Worm (Caenorhabditis elegans) whole organism, L4 larva: ENCODE data around the gene clec-196.

Experiments
- F26F4.8 ChIP-seq: fragments of 200-800 bp; sonication (Bioruptor generic); conservative IDR thresholded peaks from 2 replicates; pipeline ENCODE4 v1.3.6; 2022; ENCODE audit warnings: missing genetic modification characterization, missing compliant biosample characterization
- F44E2.7 ChIP-seq: fragments of 200-800 bp; sonication (Bioruptor generic); IDR thresholded peaks from 2 replicates; pipeline ENCODE4 v2.1.2; 2022; ENCODE audit warnings: missing genetic modification characterization, missing compliant biosample characterization
- T20F7.1 ChIP-seq: fragments of 200-800 bp; sonication (Bioruptor generic); optimal IDR thresholded peaks from 2 replicates; lab custom pipeline; 2018; ENCODE audit warnings: mild to moderate bottlenecking, missing genetic modification characterization, missing compliant biosample characterization
- T26A8.4 ChIP-seq: fragments of 200-800 bp; sonication (Bioruptor generic); IDR thresholded peaks from 2 replicates; pipeline ENCODE4 v1.3.6; 2022; ENCODE audit warnings: missing genetic modification characterization, missing compliant biosample characterization
- Y48G9A.11 ChIP-seq: fragments of 200-800 bp; sonication (Bioruptor generic); IDR thresholded peaks from 2 replicates; pipeline ENCODE4 v1.3.6; 2022; ENCODE audit warnings: missing genetic modification reagents, missing genetic modification characterization, missing compliant biosample characterization
- Y5F2A.4 ChIP-seq: fragments of 200-800 bp; sonication (Bioruptor generic); optimal IDR thresholded peaks from 2 replicates; lab custom pipeline; 2018; ENCODE audit warnings: mild to moderate bottlenecking, missing genetic modification characterization, missing compliant biosample characterization
- Y75B8A.6 ChIP-seq: fragments of 200-800 bp; sonication (Bioruptor generic); IDR thresholded peaks from 2 replicates; pipeline ENCODE4 v1.3.6; 2022; ENCODE audit warnings: missing genetic modification reagents, missing genetic modification characterization, missing compliant biosample characterization
- ZK337.2 ChIP-seq: fragments of 200-800 bp; sonication (Bioruptor generic); IDR thresholded peaks from 2 replicates; pipeline ENCODE4 v1.3.6; 2022; ENCODE audit warnings: missing genetic modification reagents, missing genetic modification characterization, missing compliant biosample characterization
- aha-1 ChIP-seq: fragments of 150-350 bp; peaks from one replicate; lab custom pipeline; 2014; ENCODE audit warnings: missing biosample characterization, missing genetic modification characterization
- aly-2 ChIP-seq: sonication (generic microtip); optimal IDR thresholded peaks from 2 replicates; lab custom pipeline; 2018; ENCODE audit warnings: missing biosample characterization, missing genetic modification characterization
- ama-1 ChIP-seq: fragments of 150-350 bp; optimal IDR thresholded peaks from 2 replicates; lab custom pipeline; 2014; ENCODE audit warnings: inconsistent platforms, mixed read lengths
- ceh-44 ChIP-seq: fragments of 200-800 bp; sonication (Bioruptor generic); IDR thresholded peaks from 2 replicates; pipeline ENCODE4 v1.3.6; 2022; ENCODE audit warnings: missing genetic modification reagents, missing genetic modification characterization, missing compliant biosample characterization
- daf-16 ChIP-seq, 3 experiments: sonication (generic microtip); optimal IDR thresholded peaks; 2 replicates each; lab custom pipeline; 2016 to 2017; ENCODE audit warnings: missing genetic modification characterization in 3 of 3, missing genetic modification reagents in 3 of 3, mild to moderate bottlenecking in 2 of 3, missing compliant biosample characterization in 2 of 3, missing biosample characterization in 1 of 3, moderate library complexity in 1 of 3
- daf-8 ChIP-seq: fragments of 200-800 bp; sonication (Bioruptor generic); IDR thresholded peaks from 2 replicates; pipeline ENCODE4 v1.3.6; 2022; ENCODE audit warnings: missing genetic modification characterization, missing compliant biosample characterization
- dmd-8 ChIP-seq: fragments of 200-800 bp; sonication (Bioruptor generic); IDR thresholded peaks from 2 replicates; pipeline ENCODE4 v1.3.6; 2022; ENCODE audit warnings: missing genetic modification characterization, missing compliant biosample characterization
- dmd-9 ChIP-seq: fragments of 200-800 bp; sonication (Bioruptor generic); IDR thresholded peaks from 2 replicates; pipeline ENCODE4 v1.3.6; 2022; ENCODE audit warnings: missing genetic modification reagents, missing genetic modification characterization, missing compliant biosample characterization
- dpl-1 ChIP-seq: fragments of 150-350 bp; optimal IDR thresholded peaks from 2 replicates; lab custom pipeline; 2014; ENCODE audit warnings: missing biosample characterization, missing genetic modification reagents, missing genetic modification characterization
- egl-27 ChIP-seq: sonication (generic microtip); optimal IDR thresholded peaks from 3 replicates; lab custom pipeline; 2017; ENCODE audit warnings: missing biosample characterization, missing genetic modification reagents, missing genetic modification characterization
- egl-43 ChIP-seq: fragments of 200-800 bp; sonication (Bioruptor generic); IDR thresholded peaks from 2 replicates; pipeline ENCODE4 v1.3.6; 2022; ENCODE audit warnings: missing genetic modification reagents, missing genetic modification characterization, missing compliant biosample characterization
- hlh-11 ChIP-seq: fragments of 200-800 bp; sonication (Bioruptor generic); optimal IDR thresholded peaks from 2 replicates; lab custom pipeline; 2018; ENCODE audit warnings: mild to moderate bottlenecking, missing genetic modification characterization, missing compliant biosample characterization
- lim-7 ChIP-seq: fragments of 200-800 bp; sonication (Bioruptor generic); IDR thresholded peaks from 2 replicates; pipeline ENCODE4 v1.3.6; 2022; ENCODE audit warnings: missing genetic modification characterization, missing compliant biosample characterization
- lin-13 ChIP-seq: fragments of 150-350 bp; optimal IDR thresholded peaks from 2 replicates; lab custom pipeline; 2014; ENCODE audit warnings: missing biosample characterization, missing genetic modification reagents, missing genetic modification characterization
- lin-15B ChIP-seq: fragments of 150-350 bp; sonication (generic microtip); optimal IDR thresholded peaks from 3 replicates; lab custom pipeline; 2014; ENCODE audit warnings: missing biosample characterization, missing genetic modification characterization
- lin-29 ChIP-seq: fragments of 200-800 bp; sonication (Bioruptor generic); IDR thresholded peaks from 2 replicates; pipeline ENCODE4 v1.3.6; 2022; ENCODE audit warnings: missing genetic modification reagents, missing genetic modification characterization, missing compliant biosample characterization
- lin-38 ChIP-seq: fragments of 200-800 bp; sonication (Bioruptor generic); IDR thresholded peaks from 2 replicates; pipeline ENCODE4 v1.3.6; 2022; ENCODE audit warnings: missing genetic modification reagents, missing genetic modification characterization, missing compliant biosample characterization
- lin-39 ChIP-seq: fragments of 150-350 bp; optimal IDR thresholded peaks from 2 replicates; lab custom pipeline; 2014; ENCODE audit warnings: missing biosample characterization, missing genetic modification reagents, missing genetic modification characterization
- lir-3 ChIP-seq: sonication (generic microtip); optimal IDR thresholded peaks from 2 replicates; lab custom pipeline; 2016; ENCODE audit warnings: mild to moderate bottlenecking, missing genetic modification characterization, missing compliant biosample characterization
- lsy-2 ChIP-seq, 2 experiments: fragments of 150-350 bp in 1 of 2; sonication (generic microtip) in 1 of 2; optimal IDR thresholded peaks; 2 replicates each; lab custom pipeline; 2014 to 2017; ENCODE audit warnings: missing biosample characterization in 2 of 2, missing genetic modification characterization in 2 of 2
- mdl-1 ChIP-seq, 2 experiments: fragments of 150-350 bp in 1 of 2; sonication (generic microtip) in 1 of 2; optimal IDR thresholded peaks; 2 replicates each; lab custom pipeline; 2014 to 2017; ENCODE audit warnings: missing biosample characterization in 2 of 2, missing genetic modification characterization in 2 of 2
- mes-2 ChIP-seq: sonication (generic microtip); optimal IDR thresholded peaks from 2 replicates; lab custom pipeline; 2016; ENCODE audit warnings: missing genotype, mild to moderate bottlenecking, missing genetic modification characterization, missing compliant biosample characterization; ENCODE audit not compliant: poor library complexity, severe bottlenecking
- nhr-10 ChIP-seq: fragments of 150-350 bp; optimal IDR thresholded peaks from 2 replicates; lab custom pipeline; 2014; ENCODE audit warnings: missing biosample characterization, missing genetic modification characterization
- nhr-11 ChIP-seq: fragments of 150-350 bp; optimal IDR thresholded peaks from 2 replicates; lab custom pipeline; 2014; ENCODE audit warnings: missing biosample characterization, missing genetic modification characterization
- nhr-237 ChIP-seq: sonication (generic microtip); optimal IDR thresholded peaks from 2 replicates; lab custom pipeline; 2017; ENCODE audit warnings: missing biosample characterization, missing genetic modification characterization
- nhr-28 ChIP-seq: fragments of 150-350 bp; optimal IDR thresholded peaks from 2 replicates; lab custom pipeline; 2014; ENCODE audit warnings: missing biosample characterization, missing genetic modification characterization
- nhr-42 ChIP-seq: fragments of 200-800 bp; sonication (Bioruptor generic); IDR thresholded peaks from 2 replicates; pipeline ENCODE4 v1.3.6; 2022; ENCODE audit warnings: missing genetic modification characterization, missing compliant biosample characterization
- nhr-76 ChIP-seq: fragments of 150-350 bp; optimal IDR thresholded peaks from 2 replicates; lab custom pipeline; 2014; ENCODE audit warnings: missing biosample characterization, missing genetic modification characterization
- pqm-1 ChIP-seq: sonication (generic microtip); optimal IDR thresholded peaks from 2 replicates; lab custom pipeline; 2017; ENCODE audit warnings: missing biosample characterization, missing genetic modification characterization
- sdz-12 ChIP-seq: fragments of 200-800 bp; sonication (Bioruptor generic); optimal IDR thresholded peaks from 2 replicates; lab custom pipeline; 2018; ENCODE audit warnings: mild to moderate bottlenecking, missing genetic modification characterization, missing compliant biosample characterization
- skn-1 ChIP-seq: fragments of 150-350 bp; optimal IDR thresholded peaks from 2 replicates; lab custom pipeline; 2014; ENCODE audit warnings: missing biosample characterization, missing genetic modification characterization
- tra-1 ChIP-seq: fragments of 200-800 bp; sonication (Bioruptor generic); IDR thresholded peaks from 2 replicates; pipeline ENCODE4 v1.3.6; 2022; ENCODE audit warnings: missing genetic modification reagents, missing genetic modification characterization, missing compliant biosample characterization
- unc-39 ChIP-seq: sonication (generic microtip); optimal IDR thresholded peaks from 2 replicates; lab custom pipeline; 2017; ENCODE audit warnings: missing biosample characterization, missing genetic modification characterization
- unc-62 ChIP-seq, 3 experiments: fragments of 150-350 bp in 1 of 3; sonication (generic microtip); optimal IDR thresholded peaks in 2 of 3; peaks in 1 of 3; 1 replicate in 1 of 3; 2 replicates in 2 of 3; lab custom pipeline; 2014 to 2017; ENCODE audit warnings: missing biosample characterization in 3 of 3, missing genetic modification characterization in 3 of 3, missing genetic modification reagents in 3 of 3, missing genotype in 1 of 3
- vab-7 ChIP-seq: fragments of 200-800 bp; sonication (Bioruptor generic); IDR thresholded peaks from 2 replicates; pipeline ENCODE4 v1.3.6; 2022; ENCODE audit warnings: missing genetic modification reagents, missing genetic modification characterization, missing compliant biosample characterization
- zfp-3 ChIP-seq: fragments of 200-800 bp; sonication (Bioruptor generic); conservative IDR thresholded peaks from 2 replicates; pipeline ENCODE4 v1.3.6; 2022; ENCODE audit warnings: missing genetic modification reagents, missing genetic modification characterization, missing compliant biosample characterization
- ztf-7 ChIP-seq: fragments of 150-350 bp; optimal IDR thresholded peaks from 2 replicates; lab custom pipeline; 2014; ENCODE audit warnings: missing biosample characterization, missing genetic modification characterization

Gene clec-196

ce11 chrIV:17245200-17245599 is 31.6 kb upstream of the clec-196 start, which contains the start of gene ZK550.2 (continued):
- TF ChIP-seq Y75B8A.6 (GFP tag; lab: Robert Waterston, UW) (no peak), nhr-42 (GFP tag; lab: Robert Waterston, UW) (no peak), ztf-7 (tag; lab: Kevin White, UChicago) (no peak), T26A8.4 (GFP tag; lab: Robert Waterston, UW) (no peak), lim-7 (no peak), aha-1 (no peak), aly-2 (tag; lab: Kevin White, UChicago) (no peak), nhr-76 (no peak), lsy-2 (tag; optimal IDR thresholded peaks at IDR 0.05; lab: Kevin White, UChicago) (no peak)

- no peak for TF ChIP-seq mdl-1 (tag; optimal IDR thresholded peaks at IDR 0.05; lab: Kevin White, UChicago)
- no peak for TF ChIP-seq lin-39 (tag; lab: Kevin White, UChicago)
- TF ChIP-seq unc-62 (GFP tag; optimal IDR thresholded peaks at IDR 0.05 in 1 of 2; lab: Kevin White, UChicago) = peak in 1 of 2 experiments; percentile 46
- TF ChIP-seq unc-62 (tag; optimal IDR thresholded peaks at IDR 0.05; lab: Kevin White, UChicago) = no peak
- peak; percentile 95 for TF ChIP-seq aha-1
- no peak for TF ChIP-seq mes-2 (tag; lab: Kevin White, UChicago)
These were observed 29.6 kb upstream of the clec-196 start for ce11 chrIV:17247184-17247583.

ce11 chrIV:17248538-17248937 is 28.2 kb upstream of the clec-196 start:
- TF ChIP-seq unc-62 (GFP tag; optimal IDR thresholded peaks at IDR 0.05 in 1 of 2; lab: Kevin White, UChicago) = peak in 1 of 2 experiments; percentile 95
- TF ChIP-seq unc-62 (tag; optimal IDR thresholded peaks at IDR 0.05; lab: Kevin White, UChicago) = no peak
- no peak for TF ChIP-seq lin-13 (GFP tag; lab: Kevin White, UChicago)
- TF ChIP-seq aha-1 = no peak
- TF ChIP-seq, all 104 proteins: peak for 1

ce11 chrIV:17249691-17250181 is 27.0 kb upstream of the clec-196 start, which contains the start of gene eelo-2:
Gene eelo-2 (plus strand): TSS chrIV:17250131.
- TF ChIP-seq tra-1 (GFP tag; lab: Robert Waterston, UW) = peak; percentile 94
- peak; percentile 96 for TF ChIP-seq lin-15B (tag; lab: Kevin White, UChicago)
- TF ChIP-seq Y48G9A.11 (GFP tag; lab: Robert Waterston, UW) = peak; percentile 75
- peak; percentile 97 for TF ChIP-seq zfp-3 (GFP tag; lab: Robert Waterston, UW)
- peak; percentile 66 to 91 for TF ChIP-seq daf-16 (GFP tag; optimal IDR thresholded peaks at IDR 0.05; lab: Kevin White, UChicago)
- peak; percentile 80 for TF ChIP-seq daf-16 (tag; optimal IDR thresholded peaks at IDR 0.05; lab: Kevin White, UChicago)
- peak; percentile 90 for TF ChIP-seq ztf-7 (tag; lab: Kevin White, UChicago)
- TF ChIP-seq dmd-8 = 0 out of 2 replicates have a peak, but pooled peaks have one; percentile 13
- peak; percentile 87 for TF ChIP-seq lir-3 (tag; lab: Kevin White, UChicago)
- TF ChIP-seq T20F7.1 (GFP tag; lab: Kevin White, UChicago) = no peak
- TF ChIP-seq sdz-12 (GFP tag; lab: Kevin White, UChicago) = no peak
- peak; percentile 4; the same call in 1 of the 2 replicates for TF ChIP-seq F44E2.7 (GFP tag; lab: Robert Waterston, UW)
- peak; percentile 33 for TF ChIP-seq egl-27 (tag; lab: Kevin White, UChicago)
- TF ChIP-seq unc-39 = no peak
- peak; percentile 63 for TF ChIP-seq pqm-1 (tag; lab: Kevin White, UChicago)
- no peak for TF ChIP-seq daf-8 (GFP tag; lab: Robert Waterston, UW)
- TF ChIP-seq lin-29 (GFP tag; lab: Robert Waterston, UW) = peak; percentile 97
- peak; percentile 70; the same call in 1 of the 2 replicates for TF ChIP-seq ZK337.2
- peak; percentile 90 for TF ChIP-seq egl-43
- TF ChIP-seq vab-7 (GFP tag; lab: Robert Waterston, UW) = peak; percentile 87
- peak; percentile 97 for TF ChIP-seq nhr-11 (tag; lab: Kevin White, UChicago)
- TF ChIP-seq lin-38 (GFP tag; lab: Robert Waterston, UW) = peak; percentile 100
- peak; percentile 100 for TF ChIP-seq dpl-1
- peak; percentile 96 for TF ChIP-seq dmd-9
- peak; percentile 97 for TF ChIP-seq mes-2 (tag; lab: Kevin White, UChicago)
- peak; percentile 78 for TF ChIP-seq Y5F2A.4
- no peak for TF ChIP-seq skn-1 (tag; lab: Kevin White, UChicago)
- peak; percentile 87 for TF ChIP-seq ceh-44 (GFP tag; lab: Robert Waterston, UW)
- TF ChIP-seq ama-1 (lab: Kevin White, UChicago) = peak; percentile 62
- no peak for TF ChIP-seq F26F4.8
- peak; percentile 91 for TF ChIP-seq nhr-28 (tag; lab: Kevin White, UChicago)
- TF ChIP-seq nhr-237 (tag; lab: Kevin White, UChicago) = peak; percentile 54
- peak; percentile 71 for TF ChIP-seq nhr-10 (tag; lab: Kevin White, UChicago)
- TF ChIP-seq hlh-11 (tag; lab: Kevin White, UChicago) = peak; percentile 97
